Worm (Caenorhabditis elegans) whole organism, L1 larva: ENCODE results near the gene ZC155.4.

ENCODE experiments used
- aha-1 ChIP-seq: fragments of 150-350 bp; optimal IDR thresholded peaks from 2 replicates; lab custom pipeline; 2014; ENCODE audit warnings: missing biosample characterization, missing genetic modification characterization
- blmp-1 ChIP-seq: fragments of 150-350 bp; optimal IDR thresholded peaks from 2 replicates; lab custom pipeline; 2014; ENCODE audit warnings: missing biosample characterization, missing genetic modification characterization
- dpl-1 ChIP-seq, 3 experiments: fragments of 150-350 bp in 2 of 3; sonication (generic microtip) in 1 of 3; optimal IDR thresholded peaks; 2 replicates each; lab custom pipeline; 2014 to 2017; ENCODE audit warnings: missing biosample characterization in 3 of 3, missing genetic modification characterization in 3 of 3, missing genetic modification reagents in 3 of 3
- irx-1 ChIP-seq: sonication (generic microtip); optimal IDR thresholded peaks from 2 replicates; lab custom pipeline; 2016; ENCODE audit warnings: missing genetic modification characterization, missing compliant biosample characterization
- jun-1 ChIP-seq: fragments of 150-350 bp; optimal IDR thresholded peaks from 2 replicates; lab custom pipeline; 2014; ENCODE audit warnings: missing biosample characterization, missing genetic modification reagents, missing genetic modification characterization
- nhr-12 ChIP-seq: sonication (generic microtip); optimal IDR thresholded peaks from 2 replicates; lab custom pipeline; 2017; ENCODE audit warnings: missing biosample characterization, missing genetic modification characterization
- nhr-90 ChIP-seq: sonication (generic microtip); optimal IDR thresholded peaks from 2 replicates; lab custom pipeline; 2016; ENCODE audit warnings: mild to moderate bottlenecking, missing genetic modification characterization, missing compliant biosample characterization; ENCODE audit not compliant: poor library complexity
- unc-62 ChIP-seq: fragments of 150-350 bp; optimal IDR thresholded peaks from 2 replicates; lab custom pipeline; 2014; ENCODE audit warnings: missing biosample characterization, missing genetic modification reagents, missing genetic modification characterization
- zag-1 ChIP-seq: fragments of 150-350 bp; optimal IDR thresholded peaks from 2 replicates; lab custom pipeline; 2014; ENCODE audit warnings: missing biosample characterization, missing genetic modification characterization

DNA sequence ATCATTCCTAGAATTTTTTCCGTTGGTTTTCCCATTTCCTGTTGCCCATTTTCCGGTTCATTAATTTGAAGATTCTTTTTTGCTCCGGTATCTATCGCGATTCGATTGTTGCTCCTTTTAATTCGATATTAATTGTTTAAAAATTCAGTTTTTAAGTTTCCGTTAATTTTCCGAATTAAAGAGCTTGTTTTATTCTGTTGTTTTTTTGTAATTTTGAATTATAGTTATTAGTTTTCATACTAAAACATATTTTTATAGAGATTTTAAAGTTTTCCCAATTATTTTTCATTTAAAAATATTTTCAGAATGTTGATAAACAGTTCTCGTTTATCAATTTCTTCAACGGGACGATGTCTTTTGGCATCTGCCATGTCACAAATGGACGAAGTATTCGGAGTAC is 19.0 kb upstream of the ZC155.4 start, which contains the start of gene mrps-26:
- TF ChIP-seq zag-1 (tag; lab: Kevin White, UChicago) = no peak
- no peak for TF ChIP-seq dpl-1 (GFP tag; optimal IDR thresholded peaks at IDR 0.05; lab: Kevin White, UChicago)
- TF ChIP-seq unc-62 (GFP tag; lab: Kevin White, UChicago) = no peak
- no peak for TF ChIP-seq nhr-12 (tag; lab: Kevin White, UChicago)
- TF ChIP-seq nhr-90 = no peak
- TF ChIP-seq irx-1 (tag; lab: Kevin White, UChicago) = no peak
- TF ChIP-seq blmp-1 (tag; lab: Kevin White, UChicago) = no peak
- no peak for TF ChIP-seq aha-1 (tag; lab: Kevin White, UChicago)
- no peak for TF ChIP-seq jun-1
